Fruit fly (Drosophila melanogaster): ENCODE data around the gene CG43294.

- TF ChIP-seq Myc (optimal IDR thresholded peaks at IDR 0.05) (no peak), insv (optimal IDR thresholded peaks at IDR 0.05) (no peak), Sin3A (optimal IDR thresholded peaks at IDR 0.05) (no peak), h (optimal IDR thresholded peaks at IDR 0.05) (no peak), psq (optimal IDR thresholded peaks at IDR 0.05) (no peak)
These were observed 26.5 kb downstream of the CG43294 start, which contains the start of gene CG6938 for dm6 chr3L:11984606-11985005.
